Worm (Caenorhabditis elegans): Measurements from ENCODE around the gene fipr-10.

The fipr-10 gene

ce11 chrV:9918410-9918809, 4.4 kb downstream of the fipr-10 start, which contains the start of gene C50H2.5:
TSS of gene C50H2.5 (plus strand) at chrV:9918710.
- TF ChIP-seq F57C9.4 (tag; optimal IDR thresholded peaks at IDR 0.05) (no peak), F49E8.2 (tag; optimal IDR thresholded peaks at IDR 0.05; ENCODE audit: insufficient read depth) (no peak), lir-1 (GFP tag; conservative IDR thresholded peaks at IDR 0.05) (no peak), ekl-4 (GFP tag; IDR thresholded peaks at IDR 0.05) (no peak), madf-10 (tag; optimal IDR thresholded peaks at IDR 0.05) (no peak), ztf-26 (tag; optimal IDR thresholded peaks at IDR 0.05) (no peak), nhr-27 (tag; optimal IDR thresholded peaks at IDR 0.05) (no peak), nhr-120 (GFP tag; IDR thresholded peaks at IDR 0.05) (no peak), repo-1 (tag; optimal IDR thresholded peaks at IDR 0.05) (no peak), lin-26 (GFP tag; IDR thresholded peaks at IDR 0.05) (no peak), F55B11.4 (tag; optimal IDR thresholded peaks at IDR 0.05; ENCODE audit: borderline replicate concordance, insufficient read depth) (no peak), rec-8 (tag; optimal IDR thresholded peaks at IDR 0.05) (no peak), ztf-22 (GFP tag; optimal IDR thresholded peaks at IDR 0.05) (no peak), mcd-1 (GFP tag; IDR thresholded peaks at IDR 0.05) (no peak), snpc-4 (GFP tag; optimal IDR thresholded peaks at IDR 0.05) (no peak), snpc-4 (tag; optimal IDR thresholded peaks at IDR 0.05) (no peak), ceh-58 (GFP tag; IDR thresholded peaks at IDR 0.05) (no peak)

ce11 chrV:9921288-9921687, 7.3 kb downstream of the fipr-10 start, which contains the start of gene ceh-75:
TSS of gene ceh-75 (plus strand) at chrV:9921337.
- no peak for TF ChIP-seq chd-7 (tag; optimal IDR thresholded peaks at IDR 0.05)
- TF ChIP-seq dpff-1 (tag; optimal IDR thresholded peaks at IDR 0.05) = no peak
- TF ChIP-seq lir-1 (GFP tag; conservative IDR thresholded peaks at IDR 0.05) = no peak

- TF ChIP-seq tbp1 (GFP tag; optimal IDR thresholded peaks at IDR 0.05) = no peak
- TF ChIP-seq F23B12.7 (tag; optimal IDR thresholded peaks at IDR 0.05; ENCODE audit: insufficient read depth) = no peak
- no peak for TF ChIP-seq F49E8.2 (tag; optimal IDR thresholded peaks at IDR 0.05; ENCODE audit: insufficient read depth)
- no peak for TF ChIP-seq somi-1 (GFP tag; optimal IDR thresholded peaks at IDR 0.05)
- no peak for TF ChIP-seq ceh-58 (GFP tag; IDR thresholded peaks at IDR 0.05)
- no peak for TF ChIP-seq nhr-120 (GFP tag; IDR thresholded peaks at IDR 0.05)
- no peak for TF ChIP-seq attf-6 (GFP tag; IDR thresholded peaks at IDR 0.05)
- no peak for TF ChIP-seq F57C9.4 (tag; optimal IDR thresholded peaks at IDR 0.05)
- TF ChIP-seq aptf-2 (GFP tag; conservative IDR thresholded peaks at IDR 0.05) = no peak
- TF ChIP-seq ztf-3 (GFP tag; optimal IDR thresholded peaks at IDR 0.05) = no peak
- no peak for TF ChIP-seq sea-2 (GFP tag; IDR thresholded peaks at IDR 0.05)
- no peak for TF ChIP-seq lin-54 (GFP tag; optimal IDR thresholded peaks at IDR 0.05)
- no peak for TF ChIP-seq nfya-1 (tag; optimal IDR thresholded peaks at IDR 0.05; ENCODE audit: borderline replicate concordance, insufficient read depth)
- TF ChIP-seq snpc-1.1 (tag; optimal IDR thresholded peaks at IDR 0.05; ENCODE audit: insufficient read depth) = no peak
- no peak for TF ChIP-seq cebp-1 (GFP tag; IDR thresholded peaks at IDR 0.05)
- no peak for TF ChIP-seq cebp-1 (tag; optimal IDR thresholded peaks at IDR 0.05)
- TF ChIP-seq attf-5 (GFP tag; optimal IDR thresholded peaks at IDR 0.05) = no peak
- TF ChIP-seq die-1 (tag; optimal IDR thresholded peaks at IDR 0.05) = no peak
- no peak for TF ChIP-seq rpc-1 (optimal IDR thresholded peaks at IDR 0.05)
- TF ChIP-seq rpc-1 (tag; optimal IDR thresholded peaks at IDR 0.05) = no peak
- no peak for TF ChIP-seq Y79H2A.3 (GFP tag; conservative IDR thresholded peaks at IDR 0.05)
Observed at ce11 chrV:9922481-9922880, 8.5 kb downstream of the fipr-10 start, which contains the start of gene C50H2.7. TSS of gene C50H2.7 (plus strand) at chrV:9922781.

Data from whole organism, young adult.